Worm (Caenorhabditis elegans) whole organism, mixed stage, embryonic: ENCODE measurements around the gene F13H10.5.
A peak's percentile ranks its signal among the peaks of the same experiment; 100 is the strongest.
"Not testable (repeated sequence)": the region's sequence is repeated elsewhere in the genome, so short reads cannot be mapped to it uniquely, and the experiment has no call there.

Source experiments
- M03D4.4 ChIP-seq: sonication (generic microtip); optimal IDR thresholded peaks from 2 replicates; lab custom pipeline; 2017; ENCODE audit warnings: mild to moderate bottlenecking, missing genetic modification characterization, missing compliant biosample characterization
- bed-3 ChIP-seq: fragments of 200-800 bp; sonication (Bioruptor generic); optimal IDR thresholded peaks from 3 replicates; lab custom pipeline; 2018; ENCODE audit warnings: mild to moderate bottlenecking, missing genetic modification characterization, moderate library complexity, missing compliant biosample characterization
- blmp-1 ChIP-seq: fragments of 150-350 bp; optimal IDR thresholded peaks from 2 replicates; lab custom pipeline; 2014; ENCODE audit warnings: missing biosample characterization, missing genetic modification characterization
- ceh-39 ChIP-seq: fragments of 150-350 bp; optimal IDR thresholded peaks from 2 replicates; lab custom pipeline; 2014; ENCODE audit warnings: missing biosample characterization, missing genetic modification characterization
- ceh-43 ChIP-seq: fragments of 200-800 bp; sonication (Bioruptor generic); optimal IDR thresholded peaks from 2 replicates; lab custom pipeline; 2018; ENCODE audit warnings: mild to moderate bottlenecking, missing genetic modification characterization, moderate library complexity, missing compliant biosample characterization
- ceh-83 ChIP-seq: fragments of 200-800 bp; sonication (Bioruptor generic); optimal IDR thresholded peaks from 2 replicates; lab custom pipeline; 2018; ENCODE audit warnings: mild to moderate bottlenecking, missing genetic modification characterization, missing compliant biosample characterization
- ces-1 ChIP-seq: fragments of 150-350 bp; optimal IDR thresholded peaks from 2 replicates; lab custom pipeline; 2014; ENCODE audit warnings: missing biosample characterization, missing genetic modification reagents, missing genetic modification characterization
- cnd-1 ChIP-seq: fragments of 200-800 bp; sonication (Bioruptor generic); optimal IDR thresholded peaks from 2 replicates; lab custom pipeline; 2018; ENCODE audit warnings: mild to moderate bottlenecking, missing genetic modification characterization, missing compliant biosample characterization
- drap-1 ChIP-seq: fragments of 200-800 bp; sonication (Bioruptor generic); optimal IDR thresholded peaks from 3 replicates; lab custom pipeline; 2018; ENCODE audit warnings: mild to moderate bottlenecking, missing genetic modification characterization, missing compliant biosample characterization
- elt-3 ChIP-seq: fragments of 150-350 bp; optimal IDR thresholded peaks from 2 replicates; lab custom pipeline; 2014; ENCODE audit warnings: missing biosample characterization, missing genetic modification characterization
- flh-1 ChIP-seq: fragments of 200-800 bp; sonication (Bioruptor generic); optimal IDR thresholded peaks from 2 replicates; lab custom pipeline; 2018; ENCODE audit warnings: mild to moderate bottlenecking, missing genetic modification characterization, moderate library complexity, missing compliant biosample characterization
- ham-2 ChIP-seq: fragments of 200-800 bp; sonication (Bioruptor generic); optimal IDR thresholded peaks from 2 replicates; lab custom pipeline; 2018; ENCODE audit warnings: mild to moderate bottlenecking, missing genetic modification characterization, missing compliant biosample characterization
- hlh-1 ChIP-seq: fragments of 150-350 bp; optimal IDR thresholded peaks from 2 replicates; lab custom pipeline; 2014; ENCODE audit warnings: missing biosample characterization, missing genetic modification reagents, missing genetic modification characterization
- lin-13 ChIP-seq: fragments of 150-350 bp; optimal IDR thresholded peaks from 2 replicates; lab custom pipeline; 2014; ENCODE audit warnings: missing biosample characterization, missing genetic modification characterization
- lin-32 ChIP-seq: fragments of 200-800 bp; sonication (Bioruptor generic); optimal IDR thresholded peaks from 2 replicates; lab custom pipeline; 2018; ENCODE audit warnings: mild to moderate bottlenecking, missing genetic modification characterization, missing compliant biosample characterization
- lsy-2 ChIP-seq: fragments of 150-350 bp; optimal IDR thresholded peaks from 2 replicates; lab custom pipeline; 2014; ENCODE audit warnings: missing biosample characterization, missing genetic modification characterization
- mab-5 ChIP-seq: fragments of 150-350 bp; optimal IDR thresholded peaks from 2 replicates; lab custom pipeline; 2014; ENCODE audit warnings: missing biosample characterization, missing genetic modification characterization
- mep-1 ChIP-seq: fragments of 150-350 bp; optimal IDR thresholded peaks from 2 replicates; lab custom pipeline; 2017; ENCODE audit warnings: missing biosample characterization, missing genetic modification reagents, missing genetic modification characterization, inconsistent platforms
- mls-2 ChIP-seq: sonication (generic microtip); optimal IDR thresholded peaks from 2 replicates; lab custom pipeline; 2016; ENCODE audit warnings: mild to moderate bottlenecking, missing genetic modification characterization, moderate library complexity, missing compliant biosample characterization
- nhr-12 ChIP-seq: fragments of 150-350 bp; optimal IDR thresholded peaks from 2 replicates; lab custom pipeline; 2014; ENCODE audit warnings: missing biosample characterization, missing genetic modification characterization
- nhr-2 ChIP-seq: fragments of 150-350 bp; optimal IDR thresholded peaks from 2 replicates; lab custom pipeline; 2014; ENCODE audit warnings: missing biosample characterization, missing genetic modification characterization
- nhr-237 ChIP-seq: fragments of 150-350 bp; optimal IDR thresholded peaks from 2 replicates; lab custom pipeline; 2014; ENCODE audit warnings: missing biosample characterization, missing genetic modification characterization
- nhr-28 ChIP-seq: fragments of 150-350 bp; optimal IDR thresholded peaks from 2 replicates; lab custom pipeline; 2014; ENCODE audit warnings: missing biosample characterization, missing genetic modification characterization
- nhr-76 ChIP-seq: sonication (generic microtip); optimal IDR thresholded peaks from 2 replicates; lab custom pipeline; 2017; ENCODE audit warnings: missing biosample characterization, missing genetic modification characterization
- sem-2 ChIP-seq: fragments of 200-800 bp; sonication (Bioruptor generic); optimal IDR thresholded peaks from 2 replicates; lab custom pipeline; 2018; ENCODE audit warnings: mild to moderate bottlenecking, missing genetic modification characterization, missing compliant biosample characterization
- snpc-4 ChIP-seq: fragments of 150-350 bp; optimal IDR thresholded peaks from 2 replicates; lab custom pipeline; 2014; ENCODE audit warnings: missing biosample characterization, missing genetic modification characterization
- sptf-1 ChIP-seq: sonication (generic microtip); optimal IDR thresholded peaks from 2 replicates; lab custom pipeline; 2017; ENCODE audit warnings: mild to moderate bottlenecking, missing genetic modification characterization, moderate library complexity, missing compliant biosample characterization
- tbx-8 ChIP-seq: fragments of 200-800 bp; sonication (Bioruptor generic); optimal IDR thresholded peaks from 2 replicates; lab custom pipeline; 2018; ENCODE audit warnings: mild to moderate bottlenecking, missing genetic modification characterization, moderate library complexity, missing compliant biosample characterization
- unc-120 ChIP-seq: sonication (generic microtip); optimal IDR thresholded peaks from 2 replicates; lab custom pipeline; 2017; ENCODE audit warnings: missing genetic modification characterization, missing compliant biosample characterization; ENCODE audit not compliant: poor library complexity, severe bottlenecking
- unc-39 ChIP-seq: fragments of 150-350 bp; optimal IDR thresholded peaks from 2 replicates; lab custom pipeline; 2014; ENCODE audit warnings: missing biosample characterization, missing genetic modification characterization
- unc-62 ChIP-seq: fragments of 150-350 bp; optimal IDR thresholded peaks from 2 replicates; lab custom pipeline; 2014; ENCODE audit warnings: missing biosample characterization, missing genetic modification reagents, missing genetic modification characterization
- ztf-11 ChIP-seq: fragments of 150-350 bp; optimal IDR thresholded peaks from 2 replicates; lab custom pipeline; 2014; ENCODE audit warnings: missing biosample characterization, missing genetic modification characterization

F13H10.5 gene

DNA sequence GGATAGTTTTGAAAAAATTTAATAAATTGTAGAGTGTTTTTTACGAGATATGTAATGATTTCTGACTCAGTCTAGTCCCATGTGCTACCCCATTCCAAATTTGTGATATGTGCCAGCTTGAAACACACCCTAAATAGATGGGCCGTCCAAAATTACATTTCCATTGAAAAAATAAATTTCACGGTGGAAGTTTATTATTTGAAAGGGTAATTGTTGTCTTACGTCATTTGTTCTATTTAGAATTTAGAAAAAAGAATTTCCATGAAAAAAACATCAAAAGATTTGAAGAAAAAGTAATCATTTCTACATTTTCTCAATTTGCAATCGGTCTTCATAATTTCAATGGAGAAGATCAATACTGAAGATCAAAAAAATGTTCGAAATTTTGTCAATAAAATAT lies 35.8 kb upstream of the F13H10.5 start, which contains the start of gene Y69E1A.4:
Y69E1A.4 (plus strand) TSS at position 301 of the 400 bp plus-strand sequence.
- TF ChIP-seq ztf-11; unc-39 (tag; lab: Kevin White, UChicago); cnd-1 (tag; lab: Kevin White, UChicago): not testable (repeated sequence)

DNA sequence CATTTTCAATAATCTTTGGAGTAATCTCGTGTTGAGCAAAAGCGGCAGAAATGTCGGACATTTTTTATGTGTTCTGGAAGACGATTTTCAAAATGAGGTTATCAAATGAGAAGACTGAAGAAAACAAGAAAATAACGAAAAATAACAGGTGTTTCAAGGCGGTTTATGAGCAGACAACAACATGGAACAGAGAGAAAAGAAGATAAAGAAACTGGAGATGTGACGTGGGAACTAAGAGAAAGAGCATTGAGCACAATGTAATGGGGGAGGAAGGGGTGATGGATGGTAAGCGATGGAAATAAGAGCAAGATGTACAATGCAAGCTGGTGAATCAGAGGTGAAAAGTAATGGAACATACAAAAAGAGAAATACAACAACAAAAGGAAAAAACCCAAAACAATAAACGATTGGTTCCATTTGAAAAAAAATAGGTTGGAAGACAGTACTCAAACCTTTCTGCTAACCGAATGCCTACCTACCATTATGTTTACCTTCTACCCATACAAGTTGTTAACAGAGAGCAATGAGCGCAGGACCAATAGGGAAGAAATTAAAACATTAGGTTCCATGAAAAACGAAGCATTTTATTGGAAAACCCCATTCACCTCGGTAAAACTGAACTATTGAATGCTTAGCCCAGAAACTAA lies 33.1 kb upstream of the F13H10.5 start, which contains the start of gene Y69E1A.5:
Y69E1A.5 (minus strand) TSS at position 73 of the 647 bp plus-strand sequence.
- TF ChIP-seq unc-120 (tag; lab: Kevin White, UChicago) (no peak), snpc-4 (no peak), lin-32 (no peak), unc-62 (GFP tag; lab: Kevin White, UChicago) (peak; percentile 40), sptf-1 (tag; lab: Kevin White, UChicago) (no peak), unc-39 (tag; lab: Kevin White, UChicago) (no peak), blmp-1 (tag; lab: Kevin White, UChicago) (no peak), ces-1 (GFP tag; lab: Kevin White, UChicago) (no peak), nhr-237 (tag; lab: Kevin White, UChicago) (no peak), lsy-2 (no peak), ceh-39 (tag; lab: Kevin White, UChicago) (no peak), ceh-43 (GFP tag; lab: Kevin White, UChicago) (no peak), drap-1 (GFP tag; lab: Kevin White, UChicago) (no peak), lin-13 (tag; lab: Kevin White, UChicago) (no peak), ceh-83 (no peak), nhr-28 (tag; lab: Kevin White, UChicago) (no peak), bed-3 (GFP tag; lab: Kevin White, UChicago) (no peak), nhr-76 (tag; lab: Kevin White, UChicago) (no peak), sem-2 (GFP tag; lab: Kevin White, UChicago) (no peak), cnd-1 (tag; lab: Kevin White, UChicago) (no peak), M03D4.4 (tag; lab: Kevin White, UChicago) (no peak), mep-1 (tag; lab: Kevin White, UChicago) (no peak), mab-5 (tag; lab: Kevin White, UChicago) (peak; percentile 31), hlh-1 (tag; lab: Kevin White, UChicago) (peak; percentile 82), flh-1 (no peak), nhr-2 (tag; lab: Kevin White, UChicago) (no peak)

ce11 chrIV:10958230-10958588 lies 32.6 kb upstream of the F13H10.5 start, which contains the start of gene sri-19:
Gene sri-19 (plus strand): TSS chrIV:10958372.
- TF ChIP-seq elt-3 (no peak), ztf-11 (no peak), blmp-1 (tag; lab: Kevin White, UChicago) (no peak), M03D4.4 (tag; lab: Kevin White, UChicago) (no peak), unc-62 (GFP tag; lab: Kevin White, UChicago) (no peak), ham-2 (GFP tag; lab: Kevin White, UChicago) (no peak), hlh-1 (tag; lab: Kevin White, UChicago) (peak; percentile 82), lsy-2 (no peak), mep-1 (tag; lab: Kevin White, UChicago) (no peak), unc-120 (tag; lab: Kevin White, UChicago) (peak; percentile 21), nhr-76 (tag; lab: Kevin White, UChicago) (no peak), cnd-1 (tag; lab: Kevin White, UChicago) (no peak), unc-39 (tag; lab: Kevin White, UChicago) (no peak), mab-5 (tag; lab: Kevin White, UChicago) (no peak), tbx-8 (GFP tag; lab: Kevin White, UChicago) (no peak)

DNA sequence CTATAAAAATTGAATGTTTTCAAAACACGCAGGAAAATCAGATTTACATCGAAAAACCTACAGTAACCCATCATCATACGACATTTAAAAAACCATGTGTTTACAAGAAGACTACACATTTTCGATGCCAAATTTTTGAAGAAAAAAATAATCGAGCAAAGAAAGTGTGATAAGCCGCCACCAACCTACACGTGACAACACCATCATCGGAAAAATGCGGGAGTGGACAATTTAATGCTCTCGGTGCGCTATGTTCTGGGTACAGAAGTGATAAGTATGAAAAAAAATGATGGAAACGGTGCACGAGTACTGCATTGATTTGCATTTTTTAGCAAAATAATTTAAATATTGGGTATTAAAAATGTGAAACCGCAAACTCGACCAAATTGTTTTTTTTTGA lies 26.1 kb upstream of the F13H10.5 start:
- TF ChIP-seq lin-32 (no peak), mep-1 (tag; lab: Kevin White, UChicago) (no peak), mls-2 (no peak), ztf-11 (no peak), hlh-1 (tag; lab: Kevin White, UChicago) (no peak), bed-3 (GFP tag; lab: Kevin White, UChicago) (no peak), ham-2 (GFP tag; lab: Kevin White, UChicago) (no peak), nhr-12 (tag; lab: Kevin White, UChicago) (no peak), drap-1 (GFP tag; lab: Kevin White, UChicago) (no peak), snpc-4 (no peak), elt-3 (no peak), mab-5 (tag; lab: Kevin White, UChicago) (no peak), nhr-2 (tag; lab: Kevin White, UChicago) (no peak), blmp-1 (tag; lab: Kevin White, UChicago) (no peak)
